Worm (Caenorhabditis elegans) whole organism, L2 larva: ENCODE results near the gene mam-4.

Experiments
- F13H6.1 ChIP-seq: sonication (generic microtip); optimal IDR thresholded peaks from 2 replicates; lab custom pipeline; 2016; ENCODE audit warnings: missing genetic modification characterization, missing compliant biosample characterization
- crh-2 ChIP-seq: sonication (generic microtip); optimal IDR thresholded peaks from 2 replicates; lab custom pipeline; 2017; ENCODE audit warnings: missing biosample characterization, missing genetic modification characterization
- egl-27 ChIP-seq: sonication (generic microtip); optimal IDR thresholded peaks from 3 replicates; lab custom pipeline; 2017; ENCODE audit warnings: missing biosample characterization, missing genetic modification reagents, missing genetic modification characterization
- lin-39 ChIP-seq: fragments of 150-350 bp; optimal IDR thresholded peaks from 2 replicates; lab custom pipeline; 2014; ENCODE audit warnings: missing biosample characterization, missing genetic modification reagents, missing genetic modification characterization
- lsy-2 ChIP-seq, 2 experiments: fragments of 150-350 bp in 1 of 2; sonication (generic microtip) in 1 of 2; optimal IDR thresholded peaks; 2 replicates each; lab custom pipeline; 2014 to 2017; ENCODE audit warnings: missing biosample characterization in 2 of 2, missing genetic modification characterization in 2 of 2
- nhr-11 ChIP-seq: fragments of 150-350 bp; optimal IDR thresholded peaks from 2 replicates; lab custom pipeline; 2014; ENCODE audit warnings: missing biosample characterization, missing genetic modification characterization
- nhr-129 ChIP-seq: fragments of 150-350 bp; optimal IDR thresholded peaks from 2 replicates; lab custom pipeline; 2014; ENCODE audit warnings: missing biosample characterization, missing genetic modification characterization
- nhr-23 ChIP-seq: fragments of 150-350 bp; optimal IDR thresholded peaks from 2 replicates; lab custom pipeline; 2014; ENCODE audit warnings: missing biosample characterization, missing genetic modification reagents, missing genetic modification characterization
- nhr-25 ChIP-seq: fragments of 150-350 bp; sonication (generic microtip); optimal IDR thresholded peaks from 3 replicates; lab custom pipeline; 2014; ENCODE audit warnings: missing biosample characterization, missing genetic modification characterization
- nhr-77 ChIP-seq: fragments of 150-350 bp; optimal IDR thresholded peaks from 2 replicates; lab custom pipeline; 2014; ENCODE audit warnings: missing biosample characterization, missing genetic modification characterization
- skn-1 ChIP-seq: sonication (generic microtip); optimal IDR thresholded peaks from 2 replicates; lab custom pipeline; 2017; ENCODE audit warnings: missing biosample characterization, missing genetic modification characterization
- snpc-4 ChIP-seq: fragments of 150-350 bp; optimal IDR thresholded peaks from 2 replicates; lab custom pipeline; 2014; ENCODE audit warnings: missing biosample characterization, missing genetic modification characterization
- unc-39 ChIP-seq: fragments of 150-350 bp; optimal IDR thresholded peaks from 2 replicates; lab custom pipeline; 2014; ENCODE audit warnings: missing biosample characterization, missing genetic modification characterization
- unc-62 ChIP-seq: fragments of 150-350 bp; optimal IDR thresholded peaks from 2 replicates; lab custom pipeline; 2014; ENCODE audit warnings: missing biosample characterization, missing genetic modification reagents, missing genetic modification characterization

ce11 chrV:11282272-11282671 lies 34.3 kb downstream of the mam-4 start, which contains the start of gene gly-20:
- TF ChIP-seq nhr-77 (tag; lab: Kevin White, UChicago) (no peak), snpc-4 (tag; lab: Kevin White, UChicago) (no peak), nhr-11 (tag; lab: Kevin White, UChicago) (no peak), lsy-2 (tag; optimal IDR thresholded peaks at IDR 0.05; lab: Kevin White, UChicago) (no peak), F13H6.1 (tag; lab: Kevin White, UChicago) (no peak), nhr-25 (no peak), egl-27 (tag; lab: Kevin White, UChicago) (no peak), nhr-23 (tag; lab: Kevin White, UChicago) (no peak), lin-39 (no peak), nhr-129 (tag; lab: Kevin White, UChicago) (no peak), crh-2 (no peak), unc-62 (GFP tag; lab: Kevin White, UChicago) (no peak), unc-39 (tag; lab: Kevin White, UChicago) (no peak), skn-1 (no peak)
